Worm (Caenorhabditis elegans): Measurements from ENCODE around the gene pos-1.
A peak's percentile ranks its signal among the peaks of the same experiment; 100 is the strongest.
"Not testable (repeated sequence)": the region's sequence is repeated elsewhere in the genome, so short reads cannot be mapped to it uniquely, and the experiment has no call there.

Gene pos-1

ce11 chrV:8426210-8426609 is 12.3 kb downstream of the pos-1 start:
- TF ChIP-seq lin-38 (GFP tag; IDR thresholded peaks at IDR 0.05) (0 out of 2 replicates have a peak, but pooled peaks have one; percentile 17), nhr-48 (tag; optimal IDR thresholded peaks at IDR 0.05) (peak; percentile 14), aha-1 (tag) (peak; percentile 68), set-16 (GFP tag; IDR thresholded peaks at IDR 0.05) (no peak), lsy-2 (tag; optimal IDR thresholded peaks at IDR 0.05) (peak in 1 of 2 experiments; percentile 23), dve-1 (tag; optimal IDR thresholded peaks at IDR 0.05; ENCODE audit: insufficient read depth) (peak; percentile 6), daf-16 (GFP tag; optimal IDR thresholded peaks at IDR 0.05) (no peak), daf-16 (tag; optimal IDR thresholded peaks at IDR 0.05) (peak; percentile 18), F26F4.8 (GFP tag; conservative IDR thresholded peaks at IDR 0.05) (no peak), dpl-1 (GFP tag; optimal IDR thresholded peaks at IDR 0.05) (no peak)

ce11 chrV:8426741-8427457 is 13.0 kb downstream of the pos-1 start:
- peak; percentile 79 for TF ChIP-seq dmd-6 (GFP tag; IDR thresholded peaks at IDR 0.05)
- TF ChIP-seq aly-2 (tag; optimal IDR thresholded peaks at IDR 0.05), result no peak
- TF ChIP-seq daf-16 (GFP tag; optimal IDR thresholded peaks at IDR 0.05), result no peak
- TF ChIP-seq daf-16 (tag; optimal IDR thresholded peaks at IDR 0.05), result peak; percentile 4
- TF ChIP-seq cey-2 (tag; optimal IDR thresholded peaks at IDR 0.05; ENCODE audit: borderline replicate concordance, insufficient read depth), result peak; percentile 29
- 0 out of 2 replicates have a peak, but pooled peaks have one; percentile 8 for TF ChIP-seq tra-1 (GFP tag; IDR thresholded peaks at IDR 0.05)
- peak in 1 of 2 experiments; percentile 75 for TF ChIP-seq unc-62 (GFP tag; optimal IDR thresholded peaks at IDR 0.05 in 1 of 2)
- TF ChIP-seq unc-62 (tag; optimal IDR thresholded peaks at IDR 0.05), result no peak
- TF ChIP-seq hlh-30 (tag; optimal IDR thresholded peaks at IDR 0.05; ENCODE audit: insufficient read depth), result peak; percentile 67
- TF ChIP-seq nhr-77 (tag; optimal IDR thresholded peaks at IDR 0.05), result no peak
- no peak for TF ChIP-seq dpl-1 (GFP tag; optimal IDR thresholded peaks at IDR 0.05)
- no peak for TF ChIP-seq daf-19 (GFP tag; conservative IDR thresholded peaks at IDR 0.05)
- peak; percentile 41 for TF ChIP-seq hlh-11 (tag; optimal IDR thresholded peaks at IDR 0.05)
- TF ChIP-seq nhr-41 (GFP tag; IDR thresholded peaks at IDR 0.05), result peak; percentile 40; the same call in 1 of the 2 replicates

- TF ChIP-seq spr-3 (GFP tag; optimal IDR thresholded peaks at IDR 0.05) (no peak), unc-62 (GFP tag; optimal IDR thresholded peaks at IDR 0.05 in 1 of 2) (peak in 1 of 2 experiments; percentile 96), unc-62 (tag; optimal IDR thresholded peaks at IDR 0.05) (no peak), lsy-2 (tag; optimal IDR thresholded peaks at IDR 0.05) (peak in 1 of 2 experiments; percentile 44), hmg-1.1 (GFP tag; IDR thresholded peaks at IDR 0.05) (0 out of 2 replicates have a peak, but pooled peaks have one; percentile 22), mdt-29 (GFP tag; IDR thresholded peaks at IDR 0.05) (no peak), hlh-30 (tag; optimal IDR thresholded peaks at IDR 0.05; ENCODE audit: insufficient read depth) (peak; percentile 38), fos-1 (tag; optimal IDR thresholded peaks at IDR 0.05) (no peak), madf-9 (GFP tag; conservative IDR thresholded peaks at IDR 0.05) (no peak), zip-11 (GFP tag; IDR thresholded peaks at IDR 0.05) (no peak), dmd-6 (GFP tag; IDR thresholded peaks at IDR 0.05) (no peak)
Observed at ce11 chrV:8428585-8429414, 14.9 kb downstream of the pos-1 start.

ce11 chrV:8431295-8431694 is 17.4 kb downstream of the pos-1 start:
- TF ChIP-seq ZK337.2 (GFP tag; IDR thresholded peaks at IDR 0.05) (0 out of 2 replicates have a peak, but pooled peaks have one; percentile 33), F26F4.8 (GFP tag; conservative IDR thresholded peaks at IDR 0.05) (peak; percentile 75), dmd-8 (GFP tag; IDR thresholded peaks at IDR 0.05) (peak; percentile 87), dmd-9 (GFP tag; IDR thresholded peaks at IDR 0.05) (0 out of 2 replicates have a peak, but pooled peaks have one; percentile 39), tra-1 (GFP tag; IDR thresholded peaks at IDR 0.05) (peak; percentile 30; the same call in 1 of the 2 replicates), T26A8.4 (GFP tag; IDR thresholded peaks at IDR 0.05) (peak; percentile 45; the same call in 1 of the 2 replicates), ceh-20 (GFP tag; IDR thresholded peaks at IDR 0.05) (0 out of 2 replicates have a peak, but pooled peaks have one; percentile 58), pha-4 (GFP tag; IDR thresholded peaks at IDR 0.05) (peak; percentile 33; the same call in 1 of the 2 replicates), arid-1 (GFP tag; conservative IDR thresholded peaks at IDR 0.05) (peak; percentile 78), nhr-41 (GFP tag; IDR thresholded peaks at IDR 0.05) (0 out of 2 replicates have a peak, but pooled peaks have one; percentile 43), madf-5 (GFP tag; IDR thresholded peaks at IDR 0.05) (0 out of 4 replicates have a peak, but pooled peaks of 1 of the 2 experiments have one; percentile 54), snpc-1.2 (GFP tag; IDR thresholded peaks at IDR 0.05) (0 out of 2 replicates have a peak, but pooled peaks have one; percentile 24), vab-7 (GFP tag; IDR thresholded peaks at IDR 0.05) (peak; percentile 66), lim-7 (GFP tag; IDR thresholded peaks at IDR 0.05) (peak; percentile 77), mes-2 (tag; optimal IDR thresholded peaks at IDR 0.05; ENCODE audit: poor library complexity, severe bottlenecking) (peak; percentile 14), madf-9 (GFP tag; conservative IDR thresholded peaks at IDR 0.05) (0 out of 2 replicates have a peak, but pooled peaks have one; percentile 48)
- not testable (repeated sequence) for TF ChIP-seq pha-4 (tag; optimal IDR thresholded peaks at IDR 0.05)
